Fruit fly (Drosophila melanogaster) whole organism, pupa: ENCODE measurements around the gene CG34057.
A peak's percentile ranks its signal among the peaks of the same experiment; 100 is the strongest.

Experiments used
- CG10348 ChIP-seq: fragments of 200-800 bp; sonication (Bioruptor generic); IDR thresholded peaks from 2 replicates; pipeline ENCODE4 v1.3.6; 2022; ENCODE audit warnings: missing biosample characterization, missing genetic modification characterization
- CG12605 ChIP-seq: fragments of 200-800 bp; sonication (Bioruptor generic); IDR thresholded peaks from 2 replicates; pipeline ENCODE4 v1.3.6; 2022; ENCODE audit warnings: missing biosample characterization, missing genetic modification characterization
- CG13204 ChIP-seq: fragments of 200-800 bp; sonication (Bioruptor generic); optimal IDR thresholded peaks from 2 replicates; lab custom pipeline; 2018; ENCODE audit warnings: missing biosample characterization, mild to moderate bottlenecking, missing genetic modification characterization, moderate library complexity
- CG14655 ChIP-seq: fragments of 200-800 bp; sonication (Bioruptor generic); optimal IDR thresholded peaks from 3 replicates; lab custom pipeline; 2017; ENCODE audit warnings: mild to moderate bottlenecking, missing biosample characterization, missing genetic modification reagents, missing genetic modification characterization
- CG15710 ChIP-seq: fragments of 200-800 bp; sonication (Bioruptor generic); optimal IDR thresholded peaks from 2 replicates; lab custom pipeline; 2018; ENCODE audit warnings: missing biosample characterization, mild to moderate bottlenecking, missing genetic modification characterization, moderate library complexity
- CG17806 ChIP-seq: fragments of 200-800 bp; sonication (Bioruptor generic); optimal IDR thresholded peaks from 2 replicates; lab custom pipeline; 2018; ENCODE audit warnings: missing biosample characterization, mild to moderate bottlenecking, missing genetic modification characterization, moderate library complexity
- CG32121 ChIP-seq: fragments of 200-800 bp; sonication (Bioruptor generic); IDR thresholded peaks from 2 replicates; pipeline ENCODE4 v1.3.6; 2022; ENCODE audit warnings: missing biosample characterization, missing genetic modification characterization
- CG34367 ChIP-seq: fragments of 200-800 bp; sonication (Bioruptor generic); optimal IDR thresholded peaks from 2 replicates; lab custom pipeline; 2018; ENCODE audit warnings: missing biosample characterization, mild to moderate bottlenecking, missing genetic modification characterization
- CG4496 ChIP-seq: fragments of 200-800 bp; sonication (Bioruptor generic); IDR thresholded peaks from 3 replicates; pipeline ENCODE4 v1.3.6; 2022; ENCODE audit warnings: missing biosample characterization, missing genetic modification characterization
- CG8159 ChIP-seq: fragments of 200-800 bp; sonication (Bioruptor generic); optimal IDR thresholded peaks from 3 replicates; lab custom pipeline; 2018; ENCODE audit warnings: missing biosample characterization, mild to moderate bottlenecking, missing genetic modification characterization, moderate library complexity
- CG8301 ChIP-seq: fragments of 200-800 bp; sonication (Bioruptor generic); optimal IDR thresholded peaks from 2 replicates; lab custom pipeline; 2018; ENCODE audit warnings: missing biosample characterization, mild to moderate bottlenecking, missing genetic modification characterization
- CG9948 ChIP-seq: fragments of 200-800 bp; sonication (Bioruptor generic); optimal IDR thresholded peaks from 2 replicates; lab custom pipeline; 2018; ENCODE audit warnings: missing biosample characterization, mild to moderate bottlenecking, missing genetic modification characterization, moderate library complexity
- D1 ChIP-seq: fragments of 200-800 bp; sonication (Bioruptor generic); optimal IDR thresholded peaks from 2 replicates; lab custom pipeline; 2018; ENCODE audit warnings: missing biosample characterization, mild to moderate bottlenecking, missing genetic modification characterization, moderate library complexity
- EcR ChIP-seq: fragments of 200-800 bp; sonication (Bioruptor generic); optimal IDR thresholded peaks from 3 replicates; lab custom pipeline; 2019; ENCODE audit warnings: missing biosample characterization, missing genetic modification characterization, mild to moderate bottlenecking, moderate library complexity, missing genetic modification reagents
- Ets98B ChIP-seq: fragments of 200-800 bp; sonication (Bioruptor generic); IDR thresholded peaks from 2 replicates; pipeline ENCODE4 v1.3.6; 2022; ENCODE audit warnings: missing biosample characterization, missing genetic modification characterization
- Pif1A ChIP-seq: fragments of 200-800 bp; sonication (Bioruptor generic); optimal IDR thresholded peaks from 3 replicates; lab custom pipeline; 2016; ENCODE audit warnings: missing biosample characterization, missing genetic modification characterization
- Pif1B ChIP-seq: fragments of 200-800 bp; sonication (Bioruptor generic); optimal IDR thresholded peaks from 3 replicates; lab custom pipeline; 2016; ENCODE audit warnings: missing biosample characterization, missing genetic modification characterization
- Snoo ChIP-seq: fragments of 200-800 bp; sonication (Bioruptor generic); optimal IDR thresholded peaks from 3 replicates; lab custom pipeline; 2017; ENCODE audit warnings: missing biosample characterization, mild to moderate bottlenecking, missing genetic modification characterization, inconsistent platforms
- fd96Ca ChIP-seq: fragments of 200-800 bp; sonication (Bioruptor generic); IDR thresholded peaks from 3 replicates; pipeline ENCODE4 v1.3.6; 2022; ENCODE audit warnings: missing biosample characterization, missing genetic modification characterization
- gl ChIP-seq: fragments of 200-800 bp; sonication (Bioruptor generic); optimal IDR thresholded peaks from 2 replicates; lab custom pipeline; 2018; ENCODE audit warnings: missing biosample characterization, mild to moderate bottlenecking, missing genetic modification characterization
- rn ChIP-seq: fragments of 200-800 bp; sonication (Bioruptor generic); IDR thresholded peaks from 2 replicates; pipeline ENCODE4 v1.3.6; 2022; ENCODE audit warnings: missing biosample characterization, missing genetic modification characterization

The CG34057 gene

DNA sequence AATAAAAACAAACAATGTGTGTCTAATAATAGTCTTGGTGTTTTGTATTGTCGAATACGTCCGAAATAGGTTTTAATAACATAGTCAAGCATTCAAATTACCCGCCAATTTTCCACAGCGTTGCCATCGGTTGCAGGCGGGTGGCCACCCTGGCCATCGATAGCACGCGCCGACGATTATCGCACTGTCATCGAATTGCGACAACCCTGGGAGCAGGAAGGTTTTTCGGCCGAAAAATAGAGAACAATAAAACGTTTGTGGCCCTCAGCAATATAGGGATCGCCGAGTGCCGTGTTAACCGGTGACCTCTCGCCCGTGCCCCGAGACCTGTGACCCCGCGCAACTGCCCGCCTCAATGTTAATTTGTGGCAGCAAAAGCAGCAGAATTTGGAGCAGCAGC, 25.5 kb upstream of the CG34057 start, which contains the start of gene Usp10:
Gene Usp10 (plus strand): TSS at position 187 of the 400 bp plus-strand sequence.
- TF ChIP-seq EcR (GFP tag; lab: Kevin White, UChicago) = peak; percentile 6
- no peak for TF ChIP-seq CG4496 (GFP tag; lab: Robert Waterston, UW)

DNA sequence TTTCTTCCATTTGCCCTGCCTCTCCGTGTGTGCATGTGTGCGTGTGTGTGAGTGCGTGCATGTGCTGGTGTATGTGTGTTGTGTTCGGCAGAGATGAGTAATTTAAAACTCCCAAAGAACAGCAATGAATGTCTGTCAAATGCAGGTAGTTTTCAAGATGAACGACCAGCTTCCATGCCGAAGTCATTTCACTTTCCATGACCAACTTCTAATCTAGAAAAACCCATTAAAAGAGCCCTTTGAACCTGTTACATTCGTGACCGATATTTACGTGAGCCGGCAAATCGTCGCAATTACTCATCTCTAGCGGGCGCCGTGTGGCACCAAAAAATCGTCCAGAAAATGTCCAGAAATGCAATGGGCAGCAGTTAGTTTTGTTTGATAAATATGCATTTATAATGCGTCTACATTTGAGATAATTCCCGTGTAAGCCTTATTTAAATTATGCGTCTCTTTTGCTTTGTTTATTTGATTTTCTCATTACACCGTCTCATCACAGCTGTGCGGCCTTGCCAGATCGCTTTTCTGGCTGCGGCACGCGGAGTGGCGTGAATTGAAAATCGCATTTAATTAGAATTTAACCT, 24.7 kb upstream of the CG34057 start:
- TF ChIP-seq Pif1B = no peak
- 0 out of 2 replicates have a peak, but pooled peaks have one; percentile 41 for TF ChIP-seq rn (GFP tag; lab: Robert Waterston, UW)
- TF ChIP-seq CG32121 (GFP tag; lab: Robert Waterston, UW) = peak; percentile 19; the same call in 1 of the 2 replicates
- no peak for TF ChIP-seq CG13204 (GFP tag; lab: Kevin White, UChicago)
- peak; percentile 29 for TF ChIP-seq CG9948 (tag; lab: Kevin White, UChicago)
- TF ChIP-seq Snoo (tag; lab: Kevin White, UChicago) = peak; percentile 22
- peak; percentile 34 for TF ChIP-seq Pif1A (GFP tag; lab: Kevin White, UChicago)
- TF ChIP-seq CG10348 (GFP tag; lab: Robert Waterston, UW) = no peak
- peak; percentile 17 for TF ChIP-seq CG17806 (tag; lab: Kevin White, UChicago)
- TF ChIP-seq CG15710 (tag; lab: Kevin White, UChicago) = peak; percentile 44
- peak; percentile 39 for TF ChIP-seq CG14655
- no peak for TF ChIP-seq CG12605
- TF ChIP-seq Ets98B (GFP tag; lab: Robert Waterston, UW) = 0 out of 2 replicates have a peak, but pooled peaks have one; percentile 8
- peak; percentile 65; the same call in 1 of the 3 replicates for TF ChIP-seq fd96Ca (GFP tag; lab: Robert Waterston, UW)
- TF ChIP-seq CG34367 (tag; lab: Kevin White, UChicago) = peak; percentile 39
- TF ChIP-seq EcR (GFP tag; lab: Kevin White, UChicago) = no peak
- TF ChIP-seq CG8301 (tag; lab: Kevin White, UChicago) = peak; percentile 9
- peak; percentile 53; the same call in 2 of the 3 replicates for TF ChIP-seq CG4496 (GFP tag; lab: Robert Waterston, UW)
- TF ChIP-seq D1 (tag; lab: Kevin White, UChicago) = no peak
- TF ChIP-seq CG8159 (tag; lab: Kevin White, UChicago) = peak; percentile 36

DNA sequence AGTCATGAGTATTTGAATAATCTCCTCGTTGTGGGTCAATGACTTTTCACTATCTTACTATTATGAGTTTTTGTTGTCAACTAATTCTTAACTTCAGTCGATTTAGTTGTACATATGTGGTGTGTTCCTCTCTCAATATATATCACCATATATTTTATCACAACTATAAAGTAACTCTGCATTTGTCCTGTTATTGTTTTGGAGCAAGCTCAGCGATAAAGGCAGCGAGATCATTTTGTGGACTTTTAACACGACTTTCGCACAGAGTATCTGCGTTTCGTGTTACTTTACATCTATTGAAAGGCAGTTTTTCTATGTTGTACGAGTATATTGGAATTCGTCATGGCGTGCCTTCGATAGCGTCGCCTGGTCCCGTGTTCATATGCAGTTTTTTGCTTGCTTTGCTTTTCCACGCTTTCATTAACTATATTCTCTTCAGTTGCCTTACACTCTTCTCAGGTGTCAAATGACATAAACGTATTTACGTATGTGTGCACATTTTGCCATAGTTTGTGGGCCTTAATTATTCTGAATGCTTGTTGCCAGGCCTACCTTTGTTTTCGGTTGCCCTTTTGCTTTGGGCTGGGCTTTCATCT, 21.7 kb upstream of the CG34057 start:
- TF ChIP-seq CG15710 (tag; lab: Kevin White, UChicago) (no peak), EcR (GFP tag; lab: Kevin White, UChicago) (peak; percentile 14), CG12605 (no peak), CG32121 (GFP tag; lab: Robert Waterston, UW) (no peak; the same call in 1 of the 2 replicates), Snoo (tag; lab: Kevin White, UChicago) (no peak), Pif1A (GFP tag; lab: Kevin White, UChicago) (no peak), Ets98B (GFP tag; lab: Robert Waterston, UW) (peak; percentile 21; the same call in 1 of the 2 replicates), CG8301 (tag; lab: Kevin White, UChicago) (peak; percentile 53), CG4496 (GFP tag; lab: Robert Waterston, UW) (0 out of 3 replicates have a peak, but pooled peaks have one; percentile 34), CG34367 (tag; lab: Kevin White, UChicago) (no peak), CG9948 (tag; lab: Kevin White, UChicago) (no peak), Pif1B (no peak), fd96Ca (GFP tag; lab: Robert Waterston, UW) (peak; percentile 47; the same call in 1 of the 3 replicates), D1 (tag; lab: Kevin White, UChicago) (no peak), gl (tag; lab: Kevin White, UChicago) (no peak), CG10348 (GFP tag; lab: Robert Waterston, UW) (no peak), CG17806 (tag; lab: Kevin White, UChicago) (no peak), CG13204 (GFP tag; lab: Kevin White, UChicago) (no peak), CG14655 (peak; percentile 52), CG8159 (tag; lab: Kevin White, UChicago) (no peak), rn (GFP tag; lab: Robert Waterston, UW) (no peak)

DNA sequence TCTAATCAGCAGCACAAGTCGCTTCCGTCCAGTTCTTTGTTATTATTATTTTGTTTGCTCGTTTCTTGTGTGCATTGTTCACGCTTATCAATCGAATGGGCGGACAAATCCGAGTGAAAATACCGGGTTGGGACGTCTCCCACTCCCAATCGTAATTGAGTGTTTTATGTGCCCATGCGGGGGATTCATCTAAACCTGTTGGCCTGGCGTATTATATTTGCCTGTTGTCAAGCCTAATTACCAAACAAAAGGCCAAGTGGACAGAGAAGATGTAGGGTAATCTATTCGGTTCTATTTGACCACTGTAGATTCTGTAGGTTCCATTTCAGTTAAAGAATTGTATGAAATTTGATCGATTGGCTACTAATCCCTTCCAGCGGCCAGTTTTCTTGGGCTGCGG, 21.1 kb upstream of the CG34057 start:
- 0 out of 3 replicates have a peak, but pooled peaks have one; percentile 2 for TF ChIP-seq fd96Ca (GFP tag; lab: Robert Waterston, UW)
- TF ChIP-seq CG17806 (tag; lab: Kevin White, UChicago) = no peak

DNA sequence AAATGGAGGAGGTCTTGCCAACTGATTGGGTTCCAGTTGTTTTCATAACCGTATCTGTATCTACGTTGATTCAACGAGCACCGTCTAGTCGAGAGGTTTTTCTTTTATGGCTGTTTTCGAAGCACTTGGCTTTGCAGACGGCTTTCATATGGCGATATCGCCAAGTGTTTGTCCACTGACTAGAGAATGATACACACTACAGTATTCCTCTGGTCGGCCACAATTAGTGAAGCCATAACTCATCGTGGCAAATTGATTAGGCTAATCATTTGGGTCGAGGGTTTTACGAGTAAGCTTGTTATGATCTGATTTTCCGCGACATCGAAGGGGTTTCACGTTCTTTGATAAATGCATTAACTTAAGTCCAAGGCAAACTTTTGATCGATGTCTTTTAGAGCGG, 20.5 kb upstream of the CG34057 start:
- no peak for TF ChIP-seq CG4496 (GFP tag; lab: Robert Waterston, UW)
- TF ChIP-seq CG10348 (GFP tag; lab: Robert Waterston, UW) = no peak
- TF ChIP-seq CG8159 (tag; lab: Kevin White, UChicago) = no peak
- TF ChIP-seq CG15710 (tag; lab: Kevin White, UChicago) = no peak
- TF ChIP-seq CG9948 (tag; lab: Kevin White, UChicago) = no peak
- TF ChIP-seq gl (tag; lab: Kevin White, UChicago) = no peak
- no peak for TF ChIP-seq CG12605
- TF ChIP-seq Ets98B (GFP tag; lab: Robert Waterston, UW) = no peak
- no peak for TF ChIP-seq CG14655
- no peak for TF ChIP-seq rn (GFP tag; lab: Robert Waterston, UW)
- no peak for TF ChIP-seq CG32121 (GFP tag; lab: Robert Waterston, UW)
